Fruit fly (Drosophila melanogaster) whole organism, embryonic: ENCODE results near the gene Hexo2.
A peak's percentile ranks its signal among the peaks of the same experiment; 100 is the strongest.

ENCODE experiments used
- Abd-B ChIP-seq: fragments of 200-800 bp; sonication (Bioruptor generic); optimal IDR thresholded peaks from 2 replicates; lab custom pipeline; 2018; ENCODE audit warnings: missing biosample characterization, mild to moderate bottlenecking, missing genetic modification characterization, moderate library complexity
- CG10147 ChIP-seq: fragments of 200-800 bp; sonication (Bioruptor generic); optimal IDR thresholded peaks from 2 replicates; lab custom pipeline; 2019; ENCODE audit warnings: missing biosample characterization, mild to moderate bottlenecking, missing genetic modification characterization, moderate library complexity
- CG10565 ChIP-seq: fragments of 200-800 bp; sonication (Bioruptor generic); optimal IDR thresholded peaks from 3 replicates; lab custom pipeline; 2016; ENCODE audit warnings: missing biosample characterization, mild to moderate bottlenecking, missing genetic modification characterization
- CG11504 ChIP-seq: fragments of 200-800 bp; sonication (Bioruptor generic); optimal IDR thresholded peaks from 3 replicates; lab custom pipeline; 2019; ENCODE audit warnings: missing biosample characterization, mild to moderate bottlenecking, missing genetic modification characterization, moderate library complexity
- CG12104 ChIP-seq: fragments of 200-800 bp; sonication (Bioruptor generic); optimal IDR thresholded peaks from 3 replicates; lab custom pipeline; 2016; ENCODE audit warnings: missing biosample characterization, missing genetic modification characterization
- CG2120 ChIP-seq: fragments of 200-800 bp; sonication (Bioruptor generic); optimal IDR thresholded peaks from 3 replicates; lab custom pipeline; 2016; ENCODE audit warnings: missing biosample characterization, missing genetic modification characterization
- CG2712 ChIP-seq: fragments of 200-800 bp; optimal IDR thresholded peaks from 3 replicates; lab custom pipeline; 2019; ENCODE audit warnings: missing biosample characterization, mild to moderate bottlenecking, missing genetic modification characterization, moderate library complexity
- CG2889 ChIP-seq: fragments of 200-800 bp; sonication (Bioruptor generic); IDR thresholded peaks from 3 replicates; pipeline ENCODE4 v1.3.6; 2022; ENCODE audit warnings: missing biosample characterization, missing genetic modification characterization
- CG30403 ChIP-seq: fragments of 200-800 bp; sonication (Bioruptor generic); optimal IDR thresholded peaks from 3 replicates; lab custom pipeline; 2016; ENCODE audit warnings: missing biosample characterization, missing genetic modification characterization
- CG31224 ChIP-seq: fragments of 200-800 bp; sonication (Bioruptor generic); IDR thresholded peaks from 2 replicates; pipeline ENCODE4 v1.3.6; 2022; ENCODE audit warnings: missing biosample characterization, missing genetic modification characterization
- CG33213 ChIP-seq: fragments of 200-800 bp; sonication (Bioruptor generic); optimal IDR thresholded peaks from 3 replicates; lab custom pipeline; 2016; ENCODE audit warnings: missing biosample characterization, missing genetic modification characterization
- CG34422 ChIP-seq: fragments of 200-800 bp; sonication (Bioruptor generic); IDR thresholded peaks from 3 replicates; pipeline ENCODE4 v1.3.6; 2022; ENCODE audit warnings: missing biosample characterization, missing genetic modification characterization
- CG4404 ChIP-seq: fragments of 200-800 bp; sonication (Bioruptor generic); IDR thresholded peaks from 2 replicates; pipeline ENCODE4 v1.3.6; 2022; ENCODE audit warnings: missing biosample characterization, missing genetic modification characterization
- CG6689 ChIP-seq: fragments of 200-800 bp; sonication (Bioruptor generic); IDR thresholded peaks from 2 replicates; pipeline ENCODE4 v1.3.6; 2022; ENCODE audit warnings: missing biosample characterization, missing genetic modification characterization
- CG6765 ChIP-seq: fragments of 200-800 bp; sonication (Bioruptor generic); optimal IDR thresholded peaks from 3 replicates; lab custom pipeline; 2017; ENCODE audit warnings: missing biosample characterization, mild to moderate bottlenecking, missing genetic modification characterization
- CG6854 ChIP-seq: fragments of 200-800 bp; sonication (Bioruptor generic); optimal IDR thresholded peaks from 3 replicates; lab custom pipeline; 2017; ENCODE audit warnings: missing biosample characterization, mild to moderate bottlenecking, missing genetic modification characterization
- CG7786 ChIP-seq: fragments of 200-800 bp; sonication (Bioruptor generic); optimal IDR thresholded peaks from 2 replicates; lab custom pipeline; 2016; ENCODE audit warnings: missing biosample characterization, missing genetic modification characterization
- CG7839 ChIP-seq: fragments of 200-800 bp; sonication (Bioruptor generic); optimal IDR thresholded peaks from 3 replicates; lab custom pipeline; 2018; ENCODE audit warnings: missing biosample characterization, mild to moderate bottlenecking, missing genetic modification characterization, moderate library complexity
- CG8290 ChIP-seq, 3 experiments: fragments of 200-800 bp; sonication (Bioruptor generic); optimal IDR thresholded peaks; 2 replicates each; lab custom pipeline; 2016 to 2019; ENCODE audit warnings: missing biosample characterization in 3 of 3, missing genetic modification characterization in 3 of 3, mild to moderate bottlenecking in 2 of 3, moderate library complexity in 1 of 3
- CG8478 ChIP-seq: fragments of >200 bp; optimal IDR thresholded peaks from 2 replicates; lab custom pipeline; 2018
- CG8765 ChIP-seq: fragments of 200-800 bp; sonication (Bioruptor generic); IDR thresholded peaks from 2 replicates; pipeline ENCODE4 v1.3.6; 2022; ENCODE audit warnings: missing biosample characterization, missing genetic modification characterization
- CG9215 ChIP-seq: fragments of 200-800 bp; sonication (Bioruptor generic); IDR thresholded peaks from 2 replicates; pipeline ENCODE4 v1.3.6; 2022; ENCODE audit warnings: missing biosample characterization, missing genetic modification characterization
- CG9727 ChIP-seq: fragments of 200-800 bp; sonication (Bioruptor generic); optimal IDR thresholded peaks from 3 replicates; lab custom pipeline; 2017; ENCODE audit warnings: missing biosample characterization, mild to moderate bottlenecking, missing genetic modification characterization
- CG9876 ChIP-seq: fragments of 200-800 bp; sonication (Bioruptor generic); optimal IDR thresholded peaks from 2 replicates; lab custom pipeline; 2016; ENCODE audit warnings: missing biosample characterization, missing genetic modification characterization
- CG9932 ChIP-seq: fragments of 200-800 bp; sonication (Bioruptor generic); IDR thresholded peaks from 2 replicates; pipeline ENCODE4 v1.3.6; 2022; ENCODE audit warnings: missing biosample characterization, missing genetic modification characterization
- D19A ChIP-seq: fragments of 200-800 bp; optimal IDR thresholded peaks from 3 replicates; lab custom pipeline; 2019; ENCODE audit warnings: missing biosample characterization, mild to moderate bottlenecking, missing genetic modification characterization, moderate library complexity
- Fer2 ChIP-seq: fragments of 200-800 bp; sonication (Bioruptor generic); optimal IDR thresholded peaks from 2 replicates; lab custom pipeline; 2018; ENCODE audit warnings: missing biosample characterization, mild to moderate bottlenecking, missing genetic modification characterization, moderate library complexity
- HLHmδ ChIP-seq: fragments of 200-800 bp; sonication (Bioruptor generic); optimal IDR thresholded peaks from 2 replicates; lab custom pipeline; 2018; ENCODE audit warnings: missing biosample characterization, mild to moderate bottlenecking, missing genetic modification characterization, moderate library complexity
- Hey ChIP-seq: fragments of 200-800 bp; sonication (Bioruptor generic); optimal IDR thresholded peaks from 3 replicates; lab custom pipeline; 2018; ENCODE audit warnings: missing biosample characterization, mild to moderate bottlenecking, missing genetic modification characterization
- Med ChIP-seq: fragments of 200-800 bp; sonication (Bioruptor generic); peaks from one replicate; lab custom pipeline; 2016; ENCODE audit warnings: missing biosample characterization, missing genetic modification characterization, mild to moderate bottlenecking, inconsistent platforms, moderate library complexity
- amos ChIP-seq: fragments of 200-800 bp; sonication (Bioruptor generic); IDR thresholded peaks from 2 replicates; pipeline ENCODE4 v1.3.6; 2022; ENCODE audit warnings: missing biosample characterization, missing genetic modification characterization; ENCODE audit not compliant: partially characterized antibody
- ase ChIP-seq: fragments of 200-800 bp; sonication (Bioruptor generic); IDR thresholded peaks from 3 replicates; pipeline ENCODE4 v1.3.6; 2022; ENCODE audit warnings: missing biosample characterization, missing genetic modification characterization
- bab2 ChIP-seq: fragments of 200-800 bp; sonication (Bioruptor generic); optimal IDR thresholded peaks from 2 replicates; lab custom pipeline; 2016; ENCODE audit warnings: missing biosample characterization, missing genetic modification characterization
- caup ChIP-seq: fragments of 200-800 bp; sonication (Bioruptor generic); optimal IDR thresholded peaks from 3 replicates; lab custom pipeline; 2017; ENCODE audit warnings: missing biosample characterization, mild to moderate bottlenecking, missing genetic modification characterization, moderate library complexity; ENCODE audit not compliant: severe bottlenecking
- ci ChIP-seq: fragments of 200-800 bp; sonication (Bioruptor generic); IDR thresholded peaks from 3 replicates; pipeline ENCODE4 v1.3.6; 2022; ENCODE audit warnings: missing biosample characterization, missing genetic modification characterization
- dysf ChIP-seq: fragments of 200-800 bp; sonication (Bioruptor generic); IDR thresholded peaks from 3 replicates; pipeline ENCODE4 v1.3.6; 2022; ENCODE audit warnings: missing biosample characterization, missing genetic modification characterization
- eyg ChIP-seq: fragments of 200-800 bp; sonication (Bioruptor generic); optimal IDR thresholded peaks from 3 replicates; lab custom pipeline; 2016; ENCODE audit warnings: missing biosample characterization, missing genetic modification characterization
- gem ChIP-seq: fragments of 200-800 bp; sonication (Bioruptor generic); optimal IDR thresholded peaks from 2 replicates; lab custom pipeline; 2019; ENCODE audit warnings: missing biosample characterization, mild to moderate bottlenecking, missing genetic modification characterization, moderate library complexity
- grau ChIP-seq: fragments of 200-800 bp; optimal IDR thresholded peaks from 3 replicates; lab custom pipeline; 2019; ENCODE audit warnings: missing biosample characterization, mild to moderate bottlenecking, missing genetic modification characterization, moderate library complexity
- gro ChIP-seq: fragments of 200-800 bp; sonication (Bioruptor generic); optimal IDR thresholded peaks from 2 replicates; lab custom pipeline; 2016; ENCODE audit warnings: missing biosample characterization, missing genetic modification characterization
- ham ChIP-seq: fragments of 200-800 bp; sonication (Bioruptor generic); IDR thresholded peaks from 2 replicates; pipeline ENCODE4 v1.3.6; 2022; ENCODE audit warnings: missing biosample characterization, missing genetic modification characterization
- lab ChIP-seq: fragments of 200-800 bp; sonication (Bioruptor generic); optimal IDR thresholded peaks from 3 replicates; lab custom pipeline; 2017; ENCODE audit warnings: missing biosample characterization, missing genetic modification characterization, mild to moderate bottlenecking, moderate library complexity, missing genetic modification reagents
- lbe ChIP-seq: fragments of 200-800 bp; sonication (Bioruptor generic); optimal IDR thresholded peaks from 2 replicates; lab custom pipeline; 2016; ENCODE audit warnings: missing biosample characterization, mild to moderate bottlenecking, missing genetic modification characterization
- p53 ChIP-seq: fragments of 200-800 bp; sonication (Bioruptor generic); optimal IDR thresholded peaks from 2 replicates; lab custom pipeline; 2016; ENCODE audit warnings: missing biosample characterization, missing genetic modification characterization
- prd ChIP-seq, 3 experiments: fragments of >200 bp in 2 of 3; fragments of 200-800 bp in 1 of 3; sonication (Bioruptor generic) in 1 of 3; optimal IDR thresholded peaks in 2 of 3; IDR thresholded peaks in 1 of 3; 2 replicates in 2 of 3; 3 replicates in 1 of 3; pipeline versions ENCODE4 v1.3.6 to Lab custom; 2017 to 2022; ENCODE audit warnings: missing biosample characterization in 1 of 3, missing genetic modification characterization in 1 of 3
- ro ChIP-seq: fragments of 200-800 bp; sonication (Bioruptor generic); IDR thresholded peaks from 2 replicates; pipeline ENCODE4 v1.3.6; 2022; ENCODE audit warnings: missing biosample characterization, missing genetic modification characterization
- scrt ChIP-seq: fragments of 200-800 bp; sonication (Bioruptor generic); optimal IDR thresholded peaks from 2 replicates; lab custom pipeline; 2018; ENCODE audit warnings: missing biosample characterization, mild to moderate bottlenecking, missing genetic modification characterization, moderate library complexity
- sima ChIP-seq: fragments of 200-800 bp; sonication (Bioruptor generic); optimal IDR thresholded peaks from 2 replicates; lab custom pipeline; 2016; ENCODE audit warnings: missing biosample characterization, missing genetic modification characterization
- usp ChIP-seq: fragments of >200 bp; optimal IDR thresholded peaks from 2 replicates; lab custom pipeline; 2017; ENCODE audit warnings: missing biosample characterization, missing genetic modification characterization
- wor ChIP-seq: fragments of 200-800 bp; sonication (Bioruptor generic); IDR thresholded peaks from 2 replicates; pipeline ENCODE4 v1.3.6; 2022; ENCODE audit warnings: missing biosample characterization, missing genetic modification characterization
- zf30C ChIP-seq: fragments of 200-800 bp; sonication (Bioruptor generic); optimal IDR thresholded peaks from 3 replicates; lab custom pipeline; 2018; ENCODE audit warnings: missing biosample characterization, mild to moderate bottlenecking, missing genetic modification characterization

The Hexo2 gene

DNA sequence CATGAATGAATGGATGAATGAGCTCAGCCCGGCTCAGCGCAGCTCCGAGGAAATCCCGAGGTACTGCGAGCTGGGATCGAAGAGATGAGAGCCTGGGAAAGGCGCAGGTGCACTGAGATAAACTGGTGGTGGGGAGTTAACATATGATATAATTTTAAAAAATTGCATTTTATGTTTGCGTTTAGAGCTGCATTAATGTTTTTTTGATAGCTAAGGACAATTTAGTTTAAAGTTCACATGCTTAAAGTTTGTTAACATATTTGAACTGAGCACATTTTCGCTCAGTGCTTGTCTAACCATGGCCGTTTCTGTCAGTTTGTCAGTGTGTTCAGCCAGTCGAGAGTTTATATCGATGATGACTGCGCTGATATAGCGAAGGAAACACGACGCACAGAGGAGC lies 20.9 kb downstream of the Hexo2 start (continued):
- TF ChIP-seq CG10565 (no peak), scrt (peak; percentile 6), ase (no peak), ham (no peak), sima (GFP tag; lab: Kevin White, UChicago) (no peak), CG9215 (GFP tag; lab: Robert Waterston, UW) (no peak), wor (GFP tag; lab: Robert Waterston, UW) (no peak), Fer2 (tag; lab: Kevin White, UChicago) (no peak), bab2 (GFP tag; lab: Kevin White, UChicago) (no peak), ro (GFP tag; lab: Robert Waterston, UW) (no peak), CG9932 (GFP tag; lab: Robert Waterston, UW) (peak; percentile 32; the same call in 1 of the 2 replicates), CG9876 (GFP tag; lab: Kevin White, UChicago) (no peak), CG8765 (GFP tag; lab: Robert Waterston, UW) (0 out of 2 replicates have a peak, but pooled peaks have one; percentile 14), CG7786 (GFP tag; lab: Kevin White, UChicago) (no peak), CG10147 (peak; percentile 13), gem (tag; lab: Kevin White, UChicago) (peak; percentile 31), CG34422 (GFP tag; lab: Robert Waterston, UW) (no peak), lbe (GFP tag; lab: Kevin White, UChicago) (peak; percentile 19), CG6765 (no peak), CG2120 (GFP tag; lab: Kevin White, UChicago) (peak; percentile 21), CG9727 (peak; percentile 3), CG6689 (GFP tag; lab: Robert Waterston, UW) (0 out of 2 replicates have a peak, but pooled peaks have one; percentile 27), Hey (tag; lab: Kevin White, UChicago) (no peak), Abd-B (no peak), CG33213 (no peak), CG8290 (GFP tag; optimal IDR thresholded peaks at IDR 0.05; lab: Kevin White, UChicago) (no peak), CG8290 (tag; optimal IDR thresholded peaks at IDR 0.05; lab: Kevin White, UChicago) (peak in 1 of 2 experiments; percentile 10), CG31224 (GFP tag; lab: Robert Waterston, UW) (no peak), CG2889 (GFP tag; lab: Robert Waterston, UW) (no peak), p53 (no peak), HLHmδ (GFP tag; lab: Kevin White, UChicago) (no peak), CG6854 (GFP tag; lab: Kevin White, UChicago) (no peak), zf30C (GFP tag; lab: Kevin White, UChicago) (peak; percentile 1), CG12104 (no peak), CG4404 (GFP tag; lab: Robert Waterston, UW) (peak; percentile 25; the same call in 1 of the 2 replicates), CG2712 (tag; lab: Kevin White, UChicago) (peak; percentile 13), grau (tag; lab: Kevin White, UChicago) (peak; percentile 31), eyg (GFP tag; lab: Kevin White, UChicago) (no peak), usp (GFP tag; lab: Kevin White, UChicago) (no peak), ci (GFP tag; lab: Robert Waterston, UW) (peak; percentile 30; the same call in 1 of the 3 replicates), lab (GFP tag; lab: Kevin White, UChicago) (peak; percentile 25), dysf (GFP tag; lab: Robert Waterston, UW) (0 out of 3 replicates have a peak, but pooled peaks have one; percentile 36), amos (GFP tag; lab: Robert Waterston, UW) (no peak), CG11504 (tag; lab: Kevin White, UChicago) (peak; percentile 49), prd (optimal IDR thresholded peaks at IDR 0.05; lab: Kevin White, UChicago) (no peak), prd (GFP tag; IDR thresholded peaks at IDR 0.05; lab: Robert Waterston, UW) (peak; percentile 41; the same call in 2 of the 3 replicates), D19A (tag; lab: Kevin White, UChicago) (peak; percentile 12), gro (GFP tag; lab: Kevin White, UChicago) (no peak), Med (GFP tag; lab: Kevin White, UChicago) (peak; percentile 40), CG8478 (no peak), CG30403 (peak; percentile 0), CG7839 (tag; lab: Kevin White, UChicago) (peak; percentile 32), caup (peak; percentile 14)
